Worm (Caenorhabditis elegans) whole organism, L4 larva: ENCODE results near the gene F35H8.4.
A peak's percentile ranks its signal among the peaks of the same experiment; 100 is the strongest.

Experiments
- D1046.2 ChIP-seq: fragments of 200-800 bp; sonication (Bioruptor generic); IDR thresholded peaks from 2 replicates; pipeline ENCODE4 v1.3.6; 2022; ENCODE audit warnings: missing genetic modification characterization, missing compliant biosample characterization
- F26F4.8 ChIP-seq: fragments of 200-800 bp; sonication (Bioruptor generic); conservative IDR thresholded peaks from 2 replicates; pipeline ENCODE4 v1.3.6; 2022; ENCODE audit warnings: missing genetic modification characterization, missing compliant biosample characterization
- R02D3.7 ChIP-seq: fragments of 150-350 bp; sonication (generic microtip); optimal IDR thresholded peaks from 3 replicates; lab custom pipeline; 2014; ENCODE audit warnings: missing biosample characterization, missing genetic modification characterization
- T26A8.4 ChIP-seq: fragments of 200-800 bp; sonication (Bioruptor generic); IDR thresholded peaks from 2 replicates; pipeline ENCODE4 v1.3.6; 2022; ENCODE audit warnings: missing genetic modification characterization, missing compliant biosample characterization
- Y5F2A.4 ChIP-seq: fragments of 200-800 bp; sonication (Bioruptor generic); optimal IDR thresholded peaks from 2 replicates; lab custom pipeline; 2018; ENCODE audit warnings: mild to moderate bottlenecking, missing genetic modification characterization, missing compliant biosample characterization
- ZK546.5 ChIP-seq, 2 experiments: sonication (generic microtip); optimal IDR thresholded peaks; 2 replicates each; lab custom pipeline; 2017; ENCODE audit warnings: missing biosample characterization in 2 of 2, missing genetic modification characterization in 2 of 2
- aha-1 ChIP-seq: fragments of 150-350 bp; peaks from one replicate; lab custom pipeline; 2014; ENCODE audit warnings: missing biosample characterization, missing genetic modification characterization
- aly-2 ChIP-seq: sonication (generic microtip); optimal IDR thresholded peaks from 2 replicates; lab custom pipeline; 2018; ENCODE audit warnings: missing biosample characterization, missing genetic modification characterization
- ceh-20 ChIP-seq: fragments of 200-800 bp; sonication (Bioruptor generic); IDR thresholded peaks from 2 replicates; pipeline ENCODE4 v1.3.6; 2022; ENCODE audit warnings: missing genetic modification reagents, missing genetic modification characterization, missing compliant biosample characterization
- ceh-28 ChIP-seq: fragments of 150-350 bp; optimal IDR thresholded peaks from 2 replicates; lab custom pipeline; 2014; ENCODE audit warnings: missing biosample characterization, missing genetic modification reagents, missing genetic modification characterization
- ctbp-1 ChIP-seq: fragments of 200-800 bp; sonication (Bioruptor generic); IDR thresholded peaks from 2 replicates; pipeline ENCODE4 v1.3.6; 2022; ENCODE audit warnings: missing genetic modification reagents, missing genetic modification characterization, missing compliant biosample characterization
- daf-12 ChIP-seq: fragments of 150-350 bp; optimal IDR thresholded peaks from 2 replicates; lab custom pipeline; 2014; ENCODE audit warnings: missing biosample characterization, missing genetic modification reagents, missing genetic modification characterization
- daf-16 ChIP-seq, 3 experiments: sonication (generic microtip); optimal IDR thresholded peaks; 2 replicates each; lab custom pipeline; 2016 to 2017; ENCODE audit warnings: missing genetic modification characterization in 3 of 3, missing genetic modification reagents in 3 of 3, mild to moderate bottlenecking in 2 of 3, missing compliant biosample characterization in 2 of 3, missing biosample characterization in 1 of 3, moderate library complexity in 1 of 3
- dmd-6 ChIP-seq: fragments of 200-800 bp; sonication (Bioruptor generic); IDR thresholded peaks from 2 replicates; pipeline ENCODE4 v1.3.6; 2022; ENCODE audit warnings: missing genetic modification reagents, missing genetic modification characterization, missing compliant biosample characterization
- dmd-8 ChIP-seq: fragments of 200-800 bp; sonication (Bioruptor generic); IDR thresholded peaks from 2 replicates; pipeline ENCODE4 v1.3.6; 2022; ENCODE audit warnings: missing genetic modification characterization, missing compliant biosample characterization
- dve-1 ChIP-seq: sonication (generic microtip); optimal IDR thresholded peaks from 2 replicates; lab custom pipeline; 2017; ENCODE audit warnings: antibody characterized with exemption, mild to moderate bottlenecking, missing genetic modification characterization, missing compliant biosample characterization; ENCODE audit not compliant: insufficient read depth
- fkh-10 ChIP-seq: fragments of 150-350 bp; optimal IDR thresholded peaks from 2 replicates; lab custom pipeline; 2014; ENCODE audit warnings: missing biosample characterization, missing genetic modification reagents, missing genetic modification characterization
- hif-1 ChIP-seq, 2 experiments: sonication (generic microtip); optimal IDR thresholded peaks; 2 replicates each; lab custom pipeline; 2016 to 2017; ENCODE audit warnings: missing compliant biosample characterization in 2 of 2, missing genetic modification characterization in 2 of 2, missing genetic modification reagents in 2 of 2, missing genotype in 2 of 2, mild to moderate bottlenecking in 1 of 2
- hlh-30 ChIP-seq: sonication (generic microtip); optimal IDR thresholded peaks from 2 replicates; lab custom pipeline; 2017; ENCODE audit warnings: antibody characterized with exemption, mild to moderate bottlenecking, missing genetic modification characterization, missing compliant biosample characterization; ENCODE audit not compliant: insufficient read depth
- jun-1 ChIP-seq: fragments of 150-350 bp; optimal IDR thresholded peaks from 2 replicates; lab custom pipeline; 2014; ENCODE audit warnings: missing biosample characterization, missing genetic modification reagents, missing genetic modification characterization
- lim-7 ChIP-seq: fragments of 200-800 bp; sonication (Bioruptor generic); IDR thresholded peaks from 2 replicates; pipeline ENCODE4 v1.3.6; 2022; ENCODE audit warnings: missing genetic modification characterization, missing compliant biosample characterization
- lin-1 ChIP-seq: fragments of 200-800 bp; sonication (Bioruptor generic); IDR thresholded peaks from 2 replicates; pipeline ENCODE4 v1.3.6; 2022; ENCODE audit warnings: missing genetic modification reagents, missing genetic modification characterization, missing compliant biosample characterization
- lin-13 ChIP-seq: fragments of 150-350 bp; optimal IDR thresholded peaks from 2 replicates; lab custom pipeline; 2014; ENCODE audit warnings: missing biosample characterization, missing genetic modification reagents, missing genetic modification characterization
- lin-15B ChIP-seq: fragments of 150-350 bp; sonication (generic microtip); optimal IDR thresholded peaks from 3 replicates; lab custom pipeline; 2014; ENCODE audit warnings: missing biosample characterization, missing genetic modification characterization
- lin-39 ChIP-seq: fragments of 150-350 bp; optimal IDR thresholded peaks from 2 replicates; lab custom pipeline; 2014; ENCODE audit warnings: missing biosample characterization, missing genetic modification reagents, missing genetic modification characterization
- lir-3 ChIP-seq: sonication (generic microtip); optimal IDR thresholded peaks from 2 replicates; lab custom pipeline; 2016; ENCODE audit warnings: mild to moderate bottlenecking, missing genetic modification characterization, missing compliant biosample characterization
- lsy-2 ChIP-seq, 2 experiments: fragments of 150-350 bp in 1 of 2; sonication (generic microtip) in 1 of 2; optimal IDR thresholded peaks; 2 replicates each; lab custom pipeline; 2014 to 2017; ENCODE audit warnings: missing biosample characterization in 2 of 2, missing genetic modification characterization in 2 of 2
- madf-9 ChIP-seq: fragments of 200-800 bp; sonication (Bioruptor generic); conservative IDR thresholded peaks from 2 replicates; pipeline ENCODE4 v1.3.6; 2022; ENCODE audit warnings: missing genetic modification reagents, missing genetic modification characterization, missing compliant biosample characterization
- mdl-1 ChIP-seq, 2 experiments: fragments of 150-350 bp in 1 of 2; sonication (generic microtip) in 1 of 2; optimal IDR thresholded peaks; 2 replicates each; lab custom pipeline; 2014 to 2017; ENCODE audit warnings: missing biosample characterization in 2 of 2, missing genetic modification characterization in 2 of 2
- mes-2 ChIP-seq: sonication (generic microtip); optimal IDR thresholded peaks from 2 replicates; lab custom pipeline; 2016; ENCODE audit warnings: missing genotype, mild to moderate bottlenecking, missing genetic modification characterization, missing compliant biosample characterization; ENCODE audit not compliant: poor library complexity, severe bottlenecking
- nhr-10 ChIP-seq: fragments of 150-350 bp; optimal IDR thresholded peaks from 2 replicates; lab custom pipeline; 2014; ENCODE audit warnings: missing biosample characterization, missing genetic modification characterization
- nhr-102 ChIP-seq: sonication (generic microtip); optimal IDR thresholded peaks from 2 replicates; lab custom pipeline; 2016; ENCODE audit warnings: mild to moderate bottlenecking, missing genetic modification characterization, moderate library complexity, missing compliant biosample characterization
- nhr-11 ChIP-seq: fragments of 150-350 bp; optimal IDR thresholded peaks from 2 replicates; lab custom pipeline; 2014; ENCODE audit warnings: missing biosample characterization, missing genetic modification characterization
- nhr-237 ChIP-seq: sonication (generic microtip); optimal IDR thresholded peaks from 2 replicates; lab custom pipeline; 2017; ENCODE audit warnings: missing biosample characterization, missing genetic modification characterization
- nhr-28 ChIP-seq: fragments of 150-350 bp; optimal IDR thresholded peaks from 2 replicates; lab custom pipeline; 2014; ENCODE audit warnings: missing biosample characterization, missing genetic modification characterization
- nhr-48 ChIP-seq: sonication (generic microtip); optimal IDR thresholded peaks from 2 replicates; lab custom pipeline; 2016; ENCODE audit warnings: mild to moderate bottlenecking, missing genetic modification characterization, missing compliant biosample characterization
- nhr-76 ChIP-seq: fragments of 150-350 bp; optimal IDR thresholded peaks from 2 replicates; lab custom pipeline; 2014; ENCODE audit warnings: missing biosample characterization, missing genetic modification characterization
- php-3 ChIP-seq: fragments of 200-800 bp; sonication (Bioruptor generic); IDR thresholded peaks from 2 replicates; pipeline ENCODE4 v1.3.6; 2022; ENCODE audit warnings: missing genetic modification reagents, missing genetic modification characterization, missing compliant biosample characterization
- pqm-1 ChIP-seq: sonication (generic microtip); optimal IDR thresholded peaks from 2 replicates; lab custom pipeline; 2017; ENCODE audit warnings: missing biosample characterization, missing genetic modification characterization
- saeg-2 ChIP-seq: fragments of 200-800 bp; sonication (Bioruptor generic); IDR thresholded peaks from 2 replicates; pipeline ENCODE4 v1.3.6; 2022; ENCODE audit warnings: missing genetic modification reagents, missing genetic modification characterization, missing compliant biosample characterization
- skn-1 ChIP-seq: fragments of 150-350 bp; optimal IDR thresholded peaks from 2 replicates; lab custom pipeline; 2014; ENCODE audit warnings: missing biosample characterization, missing genetic modification characterization
- snpc-1.2 ChIP-seq: fragments of 200-800 bp; sonication (Bioruptor generic); IDR thresholded peaks from 2 replicates; pipeline ENCODE4 v1.3.6; 2022; ENCODE audit warnings: missing genetic modification reagents, missing genetic modification characterization, missing compliant biosample characterization
- unc-39 ChIP-seq: sonication (generic microtip); optimal IDR thresholded peaks from 2 replicates; lab custom pipeline; 2017; ENCODE audit warnings: missing biosample characterization, missing genetic modification characterization
- unc-62 ChIP-seq, 3 experiments: fragments of 150-350 bp in 1 of 3; sonication (generic microtip); optimal IDR thresholded peaks in 2 of 3; peaks in 1 of 3; 1 replicate in 1 of 3; 2 replicates in 2 of 3; lab custom pipeline; 2014 to 2017; ENCODE audit warnings: missing biosample characterization in 3 of 3, missing genetic modification characterization in 3 of 3, missing genetic modification reagents in 3 of 3, missing genotype in 1 of 3
- zfp-3 ChIP-seq: fragments of 200-800 bp; sonication (Bioruptor generic); conservative IDR thresholded peaks from 2 replicates; pipeline ENCODE4 v1.3.6; 2022; ENCODE audit warnings: missing genetic modification reagents, missing genetic modification characterization, missing compliant biosample characterization
- ztf-7 ChIP-seq: fragments of 150-350 bp; optimal IDR thresholded peaks from 2 replicates; lab custom pipeline; 2014; ENCODE audit warnings: missing biosample characterization, missing genetic modification characterization

F35H8.4 gene

DNA sequence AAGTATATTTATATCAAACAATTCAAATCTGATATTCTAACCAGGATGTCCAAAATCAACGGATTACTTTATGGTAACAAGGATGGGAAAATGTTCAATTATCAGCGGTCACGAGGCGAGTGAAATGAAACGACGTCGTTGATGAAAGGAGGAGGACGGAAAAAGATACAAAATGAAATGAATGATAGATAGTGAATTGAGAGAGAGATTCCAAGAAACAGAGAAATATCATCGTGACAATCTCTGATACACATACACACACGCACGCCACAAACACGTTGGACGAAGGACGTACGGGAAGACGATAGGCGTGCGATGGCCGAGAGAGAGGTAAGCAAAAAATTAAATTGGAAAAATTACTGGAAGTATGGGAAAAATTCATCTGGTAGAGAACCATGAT lies 41.2 kb upstream of the F35H8.4 start (continued):
- no peak for TF ChIP-seq jun-1 (tag; lab: Kevin White, UChicago)
- TF ChIP-seq D1046.2 (GFP tag; lab: Robert Waterston, UW), result no peak
- TF ChIP-seq lin-39 (tag; lab: Kevin White, UChicago), result no peak
- TF ChIP-seq fkh-10, result no peak
- TF ChIP-seq ceh-20 (GFP tag; lab: Robert Waterston, UW), result 0 out of 2 replicates have a peak, but pooled peaks have one; percentile 47
- peak; percentile 28 for TF ChIP-seq pqm-1 (tag; lab: Kevin White, UChicago)
- no peak for TF ChIP-seq nhr-237 (tag; lab: Kevin White, UChicago)
- TF ChIP-seq nhr-48 (tag; lab: Kevin White, UChicago), result peak; percentile 90
- TF ChIP-seq nhr-11, result peak; percentile 96
- no peak for TF ChIP-seq R02D3.7 (tag; lab: Kevin White, UChicago)
- TF ChIP-seq nhr-28, result peak; percentile 91
- no peak for TF ChIP-seq madf-9 (GFP tag; lab: Robert Waterston, UW)
- TF ChIP-seq hif-1 (tag; optimal IDR thresholded peaks at IDR 0.05; lab: Kevin White, UChicago), result peak in 1 of 2 experiments; percentile 37
- peak; percentile 35 for TF ChIP-seq lin-13 (GFP tag; lab: Kevin White, UChicago)
- TF ChIP-seq lsy-2 (tag; optimal IDR thresholded peaks at IDR 0.05; lab: Kevin White, UChicago), result peak in 1 of 2 experiments; percentile 60
- 0 out of 2 replicates have a peak, but pooled peaks have one; percentile 53 for TF ChIP-seq dmd-8 (GFP tag; lab: Robert Waterston, UW)
- TF ChIP-seq ceh-28 (tag; lab: Kevin White, UChicago), result no peak
- TF ChIP-seq lin-15B (tag; lab: Kevin White, UChicago), result no peak
- no peak for TF ChIP-seq nhr-76 (tag; lab: Kevin White, UChicago)
- TF ChIP-seq unc-62 (GFP tag; optimal IDR thresholded peaks at IDR 0.05 in 1 of 2; lab: Kevin White, UChicago), result peak in 1 of 2 experiments; percentile 100
- TF ChIP-seq unc-62 (tag; optimal IDR thresholded peaks at IDR 0.05; lab: Kevin White, UChicago), result no peak
- peak; percentile 0 for TF ChIP-seq mes-2 (tag; lab: Kevin White, UChicago)
- peak; percentile 91 for TF ChIP-seq hlh-30 (tag; lab: Kevin White, UChicago)
- no peak for TF ChIP-seq daf-12 (tag; lab: Kevin White, UChicago)
- no peak for TF ChIP-seq lir-3
- peak; percentile 33; the same call in 1 of the 2 replicates for TF ChIP-seq php-3 (GFP tag; lab: Robert Waterston, UW)
- 0 out of 2 replicates have a peak, but pooled peaks have one; percentile 18 for TF ChIP-seq saeg-2 (GFP tag; lab: Robert Waterston, UW)
- peak; percentile 56 for TF ChIP-seq lin-1
- no peak for TF ChIP-seq ctbp-1 (GFP tag; lab: Robert Waterston, UW)
- no peak for TF ChIP-seq daf-16 (GFP tag; optimal IDR thresholded peaks at IDR 0.05; lab: Kevin White, UChicago)
- TF ChIP-seq daf-16 (tag; optimal IDR thresholded peaks at IDR 0.05; lab: Kevin White, UChicago), result peak; percentile 82
- TF ChIP-seq aha-1 (tag; lab: Kevin White, UChicago), result peak; percentile 95
- TF ChIP-seq lim-7 (GFP tag; lab: Robert Waterston, UW), result no peak
- no peak for TF ChIP-seq skn-1 (tag; lab: Kevin White, UChicago)
- TF ChIP-seq, all 104 proteins: peak for 31

DNA sequence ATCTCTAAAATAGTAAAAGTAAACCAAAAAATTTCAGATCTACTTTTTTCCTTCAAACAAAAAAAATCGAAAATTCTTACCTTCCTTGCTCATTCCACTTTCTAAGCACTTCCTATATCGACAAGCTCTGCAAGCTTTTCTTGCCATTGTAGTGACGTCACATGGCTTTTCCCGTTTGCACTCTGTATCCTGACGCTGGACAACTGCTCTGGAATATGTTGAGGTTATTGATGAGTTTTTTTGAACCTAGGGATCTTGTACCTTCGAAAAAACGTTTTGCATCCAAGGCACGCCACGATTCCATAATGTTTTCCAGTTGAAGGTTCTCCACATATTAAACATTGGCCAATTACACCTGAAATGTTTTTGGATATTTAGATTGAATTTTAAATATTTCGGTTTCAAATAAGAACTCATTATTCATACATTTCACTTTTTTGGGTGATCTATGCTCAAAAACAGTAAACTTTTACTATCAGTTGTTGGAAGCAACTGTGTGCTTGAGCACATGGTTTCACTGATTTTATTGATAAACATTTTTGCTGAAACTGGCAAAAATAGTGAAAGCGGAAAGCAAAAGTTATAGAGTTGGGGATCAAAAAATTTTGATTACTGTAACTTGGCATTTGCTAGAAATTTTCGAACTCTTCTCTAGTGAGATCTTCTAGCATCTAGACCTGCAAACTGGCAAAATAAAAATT lies 40.3 kb upstream of the F35H8.4 start:
- TF ChIP-seq Y5F2A.4 (no peak), ztf-7 (no peak), nhr-28 (peak; percentile 37), hlh-30 (tag; lab: Kevin White, UChicago) (peak; percentile 26), pqm-1 (tag; lab: Kevin White, UChicago) (peak; percentile 48), D1046.2 (GFP tag; lab: Robert Waterston, UW) (no peak), T26A8.4 (no peak), unc-62 (GFP tag; optimal IDR thresholded peaks at IDR 0.05 in 1 of 2; lab: Kevin White, UChicago) (no peak), unc-62 (tag; optimal IDR thresholded peaks at IDR 0.05; lab: Kevin White, UChicago) (no peak), dve-1 (tag; lab: Kevin White, UChicago) (peak; percentile 53), madf-9 (GFP tag; lab: Robert Waterston, UW) (no peak), mdl-1 (tag; optimal IDR thresholded peaks at IDR 0.05; lab: Kevin White, UChicago) (peak in 1 of 2 experiments; percentile 42), dmd-6 (peak; percentile 25), snpc-1.2 (GFP tag; lab: Robert Waterston, UW) (no peak), nhr-102 (tag; lab: Kevin White, UChicago) (no peak), F26F4.8 (GFP tag; lab: Robert Waterston, UW) (no peak), saeg-2 (GFP tag; lab: Robert Waterston, UW) (0 out of 2 replicates have a peak, but pooled peaks have one; percentile 19), ZK546.5 (tag; optimal IDR thresholded peaks at IDR 0.05; lab: Kevin White, UChicago) (no peak), lin-39 (tag; lab: Kevin White, UChicago) (no peak), unc-39 (tag; lab: Kevin White, UChicago) (no peak), nhr-10 (tag; lab: Kevin White, UChicago) (no peak), aly-2 (no peak), zfp-3 (0 out of 2 replicates have a peak, but pooled peaks have one; percentile 1), lsy-2 (tag; optimal IDR thresholded peaks at IDR 0.05; lab: Kevin White, UChicago) (no peak)
